Worm (Caenorhabditis elegans) whole organism, L3 larva: ENCODE measurements around the gene srlf-19.

Experiments
- egl-27 ChIP-seq: sonication (generic microtip); optimal IDR thresholded peaks from 4 replicates; lab custom pipeline; 2017; ENCODE audit warnings: missing biosample characterization, missing genetic modification reagents, missing genetic modification characterization
- nhr-25 ChIP-seq: sonication (generic microtip); optimal IDR thresholded peaks from 2 replicates; lab custom pipeline; 2017; ENCODE audit warnings: missing biosample characterization, missing genetic modification characterization
- pha-4 ChIP-seq: fragments of 150-350 bp; optimal IDR thresholded peaks from 2 replicates; lab custom pipeline; 2014; ENCODE audit warnings: missing biosample characterization, missing genetic modification reagents, missing genetic modification characterization
- skn-1 ChIP-seq: fragments of 150-350 bp; optimal IDR thresholded peaks from 2 replicates; lab custom pipeline; 2014; ENCODE audit warnings: missing biosample characterization, missing genetic modification characterization
- unc-62 ChIP-seq: fragments of 150-350 bp; sonication (generic microtip); optimal IDR thresholded peaks from 4 replicates; lab custom pipeline; 2014; ENCODE audit warnings: missing biosample characterization, missing genetic modification reagents, missing genetic modification characterization

ce11 chrV:502803-503273 is 2.5 kb upstream of the srlf-19 start, which contains the start of gene T01G6.10:
- TF ChIP-seq skn-1 (tag; lab: Kevin White, UChicago) (no peak), unc-62 (GFP tag; lab: Kevin White, UChicago) (no peak), egl-27 (tag; lab: Kevin White, UChicago) (no peak), pha-4 (no peak), nhr-25 (tag; lab: Kevin White, UChicago) (no peak)
